Fruit fly (Drosophila melanogaster): ENCODE data around the gene CG12170.

Gene CG12170

DNA sequence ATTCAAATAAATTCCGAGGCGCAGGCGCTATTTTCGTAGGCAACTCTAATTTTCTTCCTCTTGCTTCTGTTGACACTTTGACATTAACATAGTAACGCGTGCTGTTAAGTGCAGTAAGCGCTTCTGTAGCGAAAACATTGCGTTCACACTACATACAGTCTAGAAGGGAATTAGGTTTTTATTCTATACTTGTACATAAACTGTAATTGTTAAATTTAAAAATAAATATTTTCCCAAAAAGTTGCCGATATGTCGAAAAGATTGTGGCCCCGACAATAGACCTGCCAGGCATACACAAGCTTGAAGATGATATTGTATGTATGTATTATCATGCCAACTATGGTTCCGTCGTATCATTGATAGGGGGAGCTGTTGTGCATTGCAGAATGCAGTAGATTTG lies 30.6 kb upstream of the CG12170 start, which contains the start of gene asl (continued):
- TF ChIP-seq Ssrp (tag; optimal IDR thresholded peaks at IDR 0.05) (peak; percentile 57), kah (GFP tag; optimal IDR thresholded peaks at IDR 0.05) (no peak), ewg (GFP tag; optimal IDR thresholded peaks at IDR 0.05) (peak; percentile 99), CG10274 (GFP tag; optimal IDR thresholded peaks at IDR 0.05) (no peak), gce (GFP tag; IDR thresholded peaks at IDR 0.05) (0 out of 3 replicates have a peak, but pooled peaks have one; percentile 50), E2f2 (GFP tag; IDR thresholded peaks at IDR 0.05) (peak; percentile 84), MTF-1 (GFP tag; optimal IDR thresholded peaks at IDR 0.05; ENCODE audit: borderline replicate concordance) (no peak), CG8290 (GFP tag; optimal IDR thresholded peaks at IDR 0.05) (peak; percentile 86), CG8290 (tag; optimal IDR thresholded peaks at IDR 0.05) (peak in 1 of 2 experiments; percentile 77), lmd (GFP tag; IDR thresholded peaks at IDR 0.05) (peak; percentile 67), CG10431 (GFP tag; optimal IDR thresholded peaks at IDR 0.05) (peak; percentile 48), NK7.1 (GFP tag; optimal IDR thresholded peaks at IDR 0.05) (no peak), nom (GFP tag; optimal IDR thresholded peaks at IDR 0.05) (peak; percentile 48), az2 (GFP tag; optimal IDR thresholded peaks at IDR 0.05) (peak; percentile 56), CG6854 (GFP tag; optimal IDR thresholded peaks at IDR 0.05) (no peak), Chrac-16 (GFP tag; optimal IDR thresholded peaks at IDR 0.05) (peak; percentile 55), Drgx (GFP tag; IDR thresholded peaks at IDR 0.05) (peak; percentile 34; the same call in 1 of the 2 replicates), sisA (GFP tag; IDR thresholded peaks at IDR 0.05) (peak; percentile 49; the same call in 1 of the 2 replicates), CG12071 (GFP tag; optimal IDR thresholded peaks at IDR 0.05) (no peak), CG42726 (GFP tag; IDR thresholded peaks at IDR 0.05; ENCODE audit: partially characterized antibody) (no peak), CG15269 (tag; optimal IDR thresholded peaks at IDR 0.05) (no peak), CG13894 (tag; optimal IDR thresholded peaks at IDR 0.05) (peak; percentile 68), mld (GFP tag; IDR thresholded peaks at IDR 0.05; ENCODE audit: partially characterized antibody) (no peak), kni (GFP tag; optimal IDR thresholded peaks at IDR 0.05) (peak; percentile 48), CG11093 (GFP tag; IDR thresholded peaks at IDR 0.05) (no peak), CG1647 (GFP tag; optimal IDR thresholded peaks at IDR 0.05) (peak; percentile 56), CG17612 (GFP tag; IDR thresholded peaks at IDR 0.05) (no peak), danr (GFP tag; IDR thresholded peaks at IDR 0.05) (no peak), hb (GFP tag; IDR thresholded peaks at IDR 0.05; ENCODE audit: partially characterized antibody) (no peak), wdn (GFP tag; IDR thresholded peaks at IDR 0.05) (no peak), CG2120 (GFP tag; optimal IDR thresholded peaks at IDR 0.05) (peak; percentile 71), CG11723 (GFP tag; optimal IDR thresholded peaks at IDR 0.05) (peak; percentile 15), esg (GFP tag; conservative IDR thresholded peaks at IDR 0.05) (peak; percentile 40; the same call in 1 of the 2 replicates), ro (GFP tag; IDR thresholded peaks at IDR 0.05) (no peak), CG9932 (GFP tag; IDR thresholded peaks at IDR 0.05) (peak; percentile 56), toy (GFP tag; IDR thresholded peaks at IDR 0.05) (no peak), Bteb2 (GFP tag; optimal IDR thresholded peaks at IDR 0.05) (no peak), CG10462 (GFP tag; optimal IDR thresholded peaks at IDR 0.05) (peak; percentile 8), CG16863 (GFP tag; optimal IDR thresholded peaks at IDR 0.05) (peak; percentile 34), CG32532 (GFP tag; IDR thresholded peaks at IDR 0.05) (peak; percentile 76), Dip2 (GFP tag; IDR thresholded peaks at IDR 0.05) (no peak), CG4617 (GFP tag; optimal IDR thresholded peaks at IDR 0.05; ENCODE audit: borderline replicate concordance) (peak; percentile 70), CG8281 (tag; optimal IDR thresholded peaks at IDR 0.05) (no peak), CG31224 (GFP tag; IDR thresholded peaks at IDR 0.05) (peak; percentile 42; the same call in 1 of the 2 replicates), Sin3A (optimal IDR thresholded peaks at IDR 0.05) (peak; percentile 74), CG31441 (GFP tag; IDR thresholded peaks at IDR 0.05) (no peak; the same call in 1 of the 2 replicates), slbo (GFP tag; IDR thresholded peaks at IDR 0.05) (peak; percentile 62), CG2712 (tag; optimal IDR thresholded peaks at IDR 0.05) (peak; percentile 82), peb (GFP tag; IDR thresholded peaks at IDR 0.05) (no peak), hth (optimal IDR thresholded peaks at IDR 0.05) (no peak), sqz (GFP tag; optimal IDR thresholded peaks at IDR 0.05) (no peak), CG34224 (GFP tag; IDR thresholded peaks at IDR 0.05; ENCODE audit: partially characterized antibody) (no peak)
